Worm (Caenorhabditis elegans): Measurements from ENCODE around the gene F58F12.12.

F58F12.12 gene

ce11 chrII:6346551-6347079 is 34.4 kb upstream of the F58F12.12 start (continued):
- TF ChIP-seq nhr-76 (tag; optimal IDR thresholded peaks at IDR 0.05) = peak; percentile 19
- no peak for TF ChIP-seq fos-1 (tag; optimal IDR thresholded peaks at IDR 0.05)
- no peak for TF ChIP-seq F44E2.7 (GFP tag; IDR thresholded peaks at IDR 0.05)
- TF ChIP-seq ces-1 (GFP tag; optimal IDR thresholded peaks at IDR 0.05) = no peak
- TF ChIP-seq dpl-1 (GFP tag; optimal IDR thresholded peaks at IDR 0.05) = peak; percentile 31
- TF ChIP-seq snpc-1.2 (GFP tag; IDR thresholded peaks at IDR 0.05) = peak; percentile 65

- TF ChIP-seq zip-2 (tag; optimal IDR thresholded peaks at IDR 0.05) = no peak
- TF ChIP-seq fkh-10 (GFP tag; optimal IDR thresholded peaks at IDR 0.05) = peak; percentile 43
- peak; percentile 41 for TF ChIP-seq mes-2 (tag; optimal IDR thresholded peaks at IDR 0.05; ENCODE audit: poor library complexity, severe bottlenecking)
- TF ChIP-seq ceh-62 (tag; optimal IDR thresholded peaks at IDR 0.05) = no peak
- peak; percentile 55 for TF ChIP-seq nhr-11 (tag; optimal IDR thresholded peaks at IDR 0.05)
- TF ChIP-seq hlh-30 (tag; optimal IDR thresholded peaks at IDR 0.05; ENCODE audit: insufficient read depth) = peak; percentile 84
- TF ChIP-seq dmd-8 (GFP tag; IDR thresholded peaks at IDR 0.05) = 0 out of 2 replicates have a peak, but pooled peaks have one; percentile 12
- TF ChIP-seq Y75B8A.6 (GFP tag; IDR thresholded peaks at IDR 0.05) = peak; percentile 53; the same call in 1 of the 2 replicates
- no peak for TF ChIP-seq skn-1 (tag; optimal IDR thresholded peaks at IDR 0.05)
- peak; percentile 61 to 67 for TF ChIP-seq lsy-2 (tag; optimal IDR thresholded peaks at IDR 0.05)
- no peak for TF ChIP-seq ZK337.2 (GFP tag; IDR thresholded peaks at IDR 0.05)
- TF ChIP-seq attf-4 (tag; optimal IDR thresholded peaks at IDR 0.05) = no peak
- no peak for TF ChIP-seq ztf-11 (tag; optimal IDR thresholded peaks at IDR 0.05)
- peak; percentile 12 for TF ChIP-seq nhr-102 (tag; optimal IDR thresholded peaks at IDR 0.05)
- peak; percentile 75 for TF ChIP-seq egl-43 (GFP tag; IDR thresholded peaks at IDR 0.05)
- no peak for TF ChIP-seq nhr-48 (tag; optimal IDR thresholded peaks at IDR 0.05)
- 0 out of 2 replicates have a peak, but pooled peaks have one; percentile 7 for TF ChIP-seq mdt-29 (GFP tag; IDR thresholded peaks at IDR 0.05)
- no peak for TF ChIP-seq zag-1 (tag; optimal IDR thresholded peaks at IDR 0.05)
- TF ChIP-seq R02D3.7 (tag; optimal IDR thresholded peaks at IDR 0.05) = no peak
- no peak for TF ChIP-seq daf-16 (GFP tag; optimal IDR thresholded peaks at IDR 0.05)
- TF ChIP-seq daf-16 (tag; optimal IDR thresholded peaks at IDR 0.05) = peak; percentile 44
- no peak for TF ChIP-seq ztf-7 (tag; optimal IDR thresholded peaks at IDR 0.05)
- TF ChIP-seq saeg-2 (GFP tag; IDR thresholded peaks at IDR 0.05) = 0 out of 2 replicates have a peak, but pooled peaks have one; percentile 19
- peak; percentile 34 for TF ChIP-seq gei-8 (GFP tag; optimal IDR thresholded peaks at IDR 0.05)
- TF ChIP-seq lin-1 (GFP tag; IDR thresholded peaks at IDR 0.05) = 0 out of 2 replicates have a peak, but pooled peaks have one; percentile 8
- peak; percentile 67; the same call in 1 of the 2 replicates for TF ChIP-seq pha-4 (GFP tag; IDR thresholded peaks at IDR 0.05)
- TF ChIP-seq pha-4 (tag; optimal IDR thresholded peaks at IDR 0.05) = no peak
- TF ChIP-seq lin-15B (tag; optimal IDR thresholded peaks at IDR 0.05) = no peak
- peak; percentile 31 for TF ChIP-seq nhr-28 (tag; optimal IDR thresholded peaks at IDR 0.05)
- peak; percentile 2; the same call in 1 of the 2 replicates for TF ChIP-seq madf-9 (GFP tag; conservative IDR thresholded peaks at IDR 0.05)
- TF ChIP-seq ceh-82 (tag; optimal IDR thresholded peaks at IDR 0.05) = no peak
- no peak for TF ChIP-seq F26F4.8 (GFP tag; conservative IDR thresholded peaks at IDR 0.05)
- TF ChIP-seq lin-39 (tag; optimal IDR thresholded peaks at IDR 0.05) = no peak
- peak; percentile 89 for TF ChIP-seq zfp-3 (GFP tag; conservative IDR thresholded peaks at IDR 0.05)
- TF ChIP-seq daf-8 (GFP tag; IDR thresholded peaks at IDR 0.05) = no peak
- TF ChIP-seq php-3 (GFP tag; IDR thresholded peaks at IDR 0.05) = no peak; the same call in 1 of the 2 replicates
- TF ChIP-seq ZK546.5 (tag; optimal IDR thresholded peaks at IDR 0.05) = peak in 1 of 2 experiments; percentile 54
- TF ChIP-seq unc-130 (GFP tag; optimal IDR thresholded peaks at IDR 0.05) = no peak
- no peak for TF ChIP-seq tag-97 (GFP tag; IDR thresholded peaks at IDR 0.05)
- 0 out of 2 replicates have a peak, but pooled peaks have one; percentile 26 for TF ChIP-seq lin-29 (GFP tag; IDR thresholded peaks at IDR 0.05)
- TF ChIP-seq lin-38 (GFP tag; IDR thresholded peaks at IDR 0.05) = peak; percentile 39
- TF ChIP-seq ceh-28 (tag; optimal IDR thresholded peaks at IDR 0.05) = peak; percentile 82
- TF ChIP-seq spr-1 (tag; optimal IDR thresholded peaks at IDR 0.05) = peak; percentile 39
Observed at ce11 chrII:6347341-6348118, 33.4 kb upstream of the F58F12.12 start, which contains the start of gene lgg-1. lgg-1 (minus strand) TSS chrII:6347719.
